Worm (Caenorhabditis elegans) whole organism, L4/young adult: ENCODE measurements around the gene srz-14.

Source experiments
- W03F9.2 ChIP-seq: fragments of 150-350 bp; optimal IDR thresholded peaks from 2 replicates; lab custom pipeline; 2014; ENCODE audit warnings: missing biosample characterization, missing genetic modification characterization
- him-1 ChIP-seq: sonication (generic microtip); optimal IDR thresholded peaks from 2 replicates; lab custom pipeline; 2016; ENCODE audit warnings: missing genotype, missing genetic modification reagents, missing genetic modification characterization, missing compliant biosample characterization

DNA sequence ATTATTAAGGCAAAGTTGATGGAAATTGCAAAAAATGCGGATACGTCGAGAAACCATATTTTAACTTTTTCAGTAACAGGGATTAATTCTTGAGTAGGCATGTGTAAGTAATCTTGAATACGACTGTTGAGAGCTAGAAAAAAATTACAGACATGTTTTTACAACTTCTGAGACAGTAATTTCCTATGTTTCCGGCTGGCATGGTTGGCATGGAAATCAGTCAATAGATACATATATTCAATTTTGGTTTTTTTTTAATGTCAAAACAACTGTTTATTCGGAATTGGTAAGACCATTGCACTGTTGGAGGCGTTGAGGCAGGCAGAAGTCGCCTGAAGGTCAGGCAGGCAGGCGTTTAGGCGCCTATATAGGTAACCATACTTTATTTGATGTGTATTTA lies 30.1 kb upstream of the srz-14 start, which contains the start of gene str-254:
- TF ChIP-seq him-1 (tag; lab: Kevin White, UChicago) = no peak
- TF ChIP-seq W03F9.2 (tag; lab: Kevin White, UChicago) = no peak
